Fruit fly (Drosophila melanogaster) whole organism, embryonic: ENCODE data around the gene CCT7.

Source experiments
- Atf6 ChIP-seq: fragments of 200-800 bp; sonication (Bioruptor generic); IDR thresholded peaks from 2 replicates; pipeline ENCODE4 v1.3.6; 2022; ENCODE audit warnings: missing biosample characterization, missing genetic modification characterization
- CG10565 ChIP-seq: fragments of 200-800 bp; sonication (Bioruptor generic); optimal IDR thresholded peaks from 3 replicates; lab custom pipeline; 2016; ENCODE audit warnings: missing biosample characterization, mild to moderate bottlenecking, missing genetic modification characterization
- CG11456 ChIP-seq: fragments of 200-800 bp; sonication (Bioruptor generic); IDR thresholded peaks from 3 replicates; pipeline ENCODE4 v1.3.6; 2022; ENCODE audit warnings: missing biosample characterization, missing genetic modification characterization
- CG11695 ChIP-seq: fragments of 200-800 bp; sonication (Bioruptor generic); IDR thresholded peaks from 3 replicates; pipeline ENCODE4 v1.3.6; 2022; ENCODE audit warnings: missing biosample characterization, missing genetic modification characterization
- CG1233 ChIP-seq: fragments of 200-800 bp; sonication (Bioruptor generic); optimal IDR thresholded peaks from 4 replicates; lab custom pipeline; 2018; ENCODE audit warnings: missing biosample characterization, mild to moderate bottlenecking, missing genetic modification characterization
- CG13894 ChIP-seq: fragments of 200-800 bp; sonication (Bioruptor generic); optimal IDR thresholded peaks from 3 replicates; lab custom pipeline; 2018; ENCODE audit warnings: missing biosample characterization, mild to moderate bottlenecking, missing genetic modification characterization, moderate library complexity
- CG15479 ChIP-seq: fragments of 200-800 bp; sonication (Bioruptor generic); optimal IDR thresholded peaks from 3 replicates; lab custom pipeline; 2019; ENCODE audit warnings: missing biosample characterization, mild to moderate bottlenecking, missing genetic modification characterization, moderate library complexity
- CG16779 ChIP-seq: fragments of 200-800 bp; sonication (Bioruptor generic); IDR thresholded peaks from 2 replicates; pipeline ENCODE4 v1.3.6; 2022; ENCODE audit warnings: missing biosample characterization, missing genetic modification characterization
- CG17802 ChIP-seq: fragments of 200-800 bp; sonication (Bioruptor generic); optimal IDR thresholded peaks from 2 replicates; lab custom pipeline; 2018; ENCODE audit warnings: missing biosample characterization, mild to moderate bottlenecking, missing genetic modification characterization, moderate library complexity
- CG18262 ChIP-seq: fragments of 200-800 bp; optimal IDR thresholded peaks from 3 replicates; lab custom pipeline; 2019; ENCODE audit warnings: missing biosample characterization, mild to moderate bottlenecking, missing genetic modification characterization, moderate library complexity
- CG32772 ChIP-seq: fragments of 200-800 bp; sonication (Bioruptor generic); IDR thresholded peaks from 2 replicates; pipeline ENCODE4 v1.3.6; 2022; ENCODE audit warnings: missing biosample characterization, missing genetic modification characterization
- CG33213 ChIP-seq: fragments of 200-800 bp; sonication (Bioruptor generic); optimal IDR thresholded peaks from 3 replicates; lab custom pipeline; 2016; ENCODE audit warnings: missing biosample characterization, missing genetic modification characterization
- CG4854 ChIP-seq: fragments of 200-800 bp; sonication (Bioruptor generic); optimal IDR thresholded peaks from 2 replicates; lab custom pipeline; 2016; ENCODE audit warnings: missing biosample characterization, missing genetic modification characterization, inconsistent platforms
- CG6272 ChIP-seq: fragments of 200-800 bp; sonication (Bioruptor generic); IDR thresholded peaks from 2 replicates; pipeline ENCODE4 v1.3.6; 2022; ENCODE audit warnings: missing biosample characterization, missing genetic modification characterization
- D ChIP-seq, 2 experiments: fragments of 200-800 bp in 1 of 2; fragments of >200 bp in 1 of 2; sonication (Bioruptor generic) in 1 of 2; optimal IDR thresholded peaks; 2 replicates in 1 of 2; 3 replicates in 1 of 2; lab custom pipeline; 2017; ENCODE audit warnings: mild to moderate bottlenecking in 1 of 2, missing biosample characterization in 1 of 2, missing genetic modification characterization in 1 of 2, missing genetic modification reagents in 1 of 2
- E2f2 ChIP-seq: fragments of 200-800 bp; sonication (Bioruptor generic); IDR thresholded peaks from 2 replicates; pipeline ENCODE4 v1.3.6; 2022; ENCODE audit warnings: missing biosample characterization, missing genetic modification characterization
- Fer1 ChIP-seq: fragments of 200-800 bp; sonication (Bioruptor generic); optimal IDR thresholded peaks from 2 replicates; lab custom pipeline; 2017; ENCODE audit warnings: missing biosample characterization, mild to moderate bottlenecking, missing genetic modification characterization
- HHEX ChIP-seq: fragments of 200-800 bp; sonication (Bioruptor generic); optimal IDR thresholded peaks from 3 replicates; lab custom pipeline; 2017; ENCODE audit warnings: missing biosample characterization, mild to moderate bottlenecking, missing genetic modification characterization, missing genetic modification reagents
- HLHmδ ChIP-seq: fragments of 200-800 bp; sonication (Bioruptor generic); optimal IDR thresholded peaks from 2 replicates; lab custom pipeline; 2018; ENCODE audit warnings: missing biosample characterization, mild to moderate bottlenecking, missing genetic modification characterization, moderate library complexity
- Jarid2 ChIP-seq: fragments of 200-800 bp; sonication (Bioruptor generic); optimal IDR thresholded peaks from 3 replicates; lab custom pipeline; 2017; ENCODE audit warnings: mild to moderate bottlenecking, missing biosample characterization, missing genetic modification reagents, missing genetic modification characterization
- MBD-R2 ChIP-seq: fragments of 200-800 bp; sonication (Bioruptor generic); IDR thresholded peaks from 2 replicates; pipeline ENCODE4 v1.3.6; 2022; ENCODE audit warnings: missing biosample characterization, missing genetic modification characterization
- Med ChIP-seq: fragments of 200-800 bp; sonication (Bioruptor generic); peaks from one replicate; lab custom pipeline; 2016; ENCODE audit warnings: missing biosample characterization, missing genetic modification characterization, mild to moderate bottlenecking, inconsistent platforms, moderate library complexity
- NC2β ChIP-seq: fragments of 200-800 bp; sonication (Bioruptor generic); optimal IDR thresholded peaks from 2 replicates; lab custom pipeline; 2016; ENCODE audit warnings: missing biosample characterization, missing genetic modification characterization
- NK7.1 ChIP-seq: fragments of 200-800 bp; sonication (Bioruptor generic); optimal IDR thresholded peaks from 3 replicates; lab custom pipeline; 2016; ENCODE audit warnings: missing biosample characterization, missing genetic modification characterization
- Opbp ChIP-seq: fragments of 200-800 bp; sonication (Bioruptor generic); IDR thresholded peaks from 3 replicates; pipeline ENCODE4 v1.3.6; 2022; ENCODE audit warnings: missing biosample characterization, missing genetic modification characterization; ENCODE audit not compliant: partially characterized antibody
- Pdp1 ChIP-seq, 2 experiments: fragments of 200-800 bp; sonication (Bioruptor generic); optimal IDR thresholded peaks; 3 replicates each; lab custom pipeline; 2016; ENCODE audit warnings: missing biosample characterization in 2 of 2, missing genetic modification characterization in 2 of 2, mild to moderate bottlenecking in 1 of 2, moderate library complexity in 1 of 2
- bab2 ChIP-seq: fragments of 200-800 bp; sonication (Bioruptor generic); optimal IDR thresholded peaks from 2 replicates; lab custom pipeline; 2016; ENCODE audit warnings: missing biosample characterization, missing genetic modification characterization
- bsh ChIP-seq, 2 experiments: fragments of 200-800 bp; sonication (Bioruptor generic); optimal IDR thresholded peaks; 2 replicates each; lab custom pipeline; 2017 to 2018; ENCODE audit warnings: mild to moderate bottlenecking in 2 of 2, missing biosample characterization in 2 of 2, missing genetic modification characterization in 2 of 2, moderate library complexity in 1 of 2
- crc ChIP-seq: fragments of 200-800 bp; sonication (Bioruptor generic); optimal IDR thresholded peaks from 2 replicates; lab custom pipeline; 2016; ENCODE audit warnings: missing biosample characterization, missing genetic modification characterization
- cwo ChIP-seq: fragments of 200-800 bp; sonication (Bioruptor generic); optimal IDR thresholded peaks from 3 replicates; lab custom pipeline; 2017; ENCODE audit warnings: missing biosample characterization, missing genetic modification characterization, mild to moderate bottlenecking, moderate library complexity, missing genetic modification reagents
- fd64A ChIP-seq: fragments of 200-800 bp; sonication (Bioruptor generic); optimal IDR thresholded peaks from 3 replicates; lab custom pipeline; 2018; ENCODE audit warnings: missing biosample characterization, mild to moderate bottlenecking, missing genetic modification characterization
- grau ChIP-seq: fragments of 200-800 bp; optimal IDR thresholded peaks from 3 replicates; lab custom pipeline; 2019; ENCODE audit warnings: missing biosample characterization, mild to moderate bottlenecking, missing genetic modification characterization, moderate library complexity
- grn ChIP-seq: fragments of 200-800 bp; sonication (Bioruptor generic); optimal IDR thresholded peaks from 3 replicates; lab custom pipeline; 2017; ENCODE audit warnings: missing biosample characterization, missing genetic modification characterization
- gsb ChIP-seq: fragments of 200-800 bp; sonication (Bioruptor generic); IDR thresholded peaks from 2 replicates; pipeline ENCODE4 v1.3.6; 2022; ENCODE audit warnings: missing biosample characterization, missing genetic modification characterization
- gt ChIP-seq: fragments of 200-800 bp; sonication (Bioruptor generic); IDR thresholded peaks from 2 replicates; pipeline ENCODE4 v1.3.6; 2022; ENCODE audit warnings: missing biosample characterization, missing genetic modification characterization
- h ChIP-seq: fragments of >200 bp; optimal IDR thresholded peaks from 2 replicates; lab custom pipeline; 2017
- her ChIP-seq: fragments of 200-800 bp; sonication (Bioruptor generic); optimal IDR thresholded peaks from 2 replicates; lab custom pipeline; 2016; ENCODE audit warnings: missing biosample characterization, missing genetic modification characterization
- insv ChIP-seq, 2 experiments: fragments of 200-800 bp; sonication (Bioruptor generic); optimal IDR thresholded peaks; 3 replicates each; lab custom pipeline; 2016 to 2018; ENCODE audit warnings: missing biosample characterization in 2 of 2, missing genetic modification characterization in 2 of 2
- lmd ChIP-seq: fragments of 200-800 bp; sonication (Bioruptor generic); IDR thresholded peaks from 2 replicates; pipeline ENCODE4 v1.3.6; 2022; ENCODE audit warnings: missing biosample characterization, missing genetic modification characterization
- lola ChIP-seq, 3 experiments: fragments of >200 bp in 2 of 3; fragments of 200-800 bp in 1 of 3; sonication (Bioruptor generic) in 1 of 3; optimal IDR thresholded peaks; 2 replicates each; lab custom pipeline; 2017 to 2019; ENCODE audit warnings: missing biosample characterization in 3 of 3, missing genetic modification characterization in 3 of 3, mild to moderate bottlenecking in 1 of 3, moderate library complexity in 1 of 3
- odd ChIP-seq: fragments of 200-800 bp; sonication (Bioruptor generic); optimal IDR thresholded peaks from 2 replicates; lab custom pipeline; 2017; ENCODE audit warnings: missing biosample characterization, mild to moderate bottlenecking, missing genetic modification characterization
- row ChIP-seq: fragments of 200-800 bp; sonication (Bioruptor generic); IDR thresholded peaks from 3 replicates; pipeline ENCODE4 v1.3.6; 2022; ENCODE audit warnings: missing biosample characterization, missing genetic modification characterization
- stc ChIP-seq: fragments of 200-800 bp; sonication (Bioruptor generic); IDR thresholded peaks from 2 replicates; pipeline ENCODE4 v1.3.6; 2022; ENCODE audit warnings: missing biosample characterization, missing genetic modification characterization
- stwl ChIP-seq: fragments of 200-800 bp; sonication (Bioruptor generic); optimal IDR thresholded peaks from 3 replicates; lab custom pipeline; 2018; ENCODE audit warnings: missing biosample characterization, mild to moderate bottlenecking, missing genetic modification characterization, moderate library complexity
- tll ChIP-seq, 2 experiments: fragments of 200-800 bp in 1 of 2; fragments of >200 bp in 1 of 2; sonication (Bioruptor generic) in 1 of 2; optimal IDR thresholded peaks; 2 replicates each; lab custom pipeline; 2017 to 2019; ENCODE audit warnings: missing biosample characterization in 2 of 2, missing genetic modification characterization in 2 of 2, mild to moderate bottlenecking in 1 of 2, moderate library complexity in 1 of 2
- trem ChIP-seq: fragments of 200-800 bp; optimal IDR thresholded peaks from 3 replicates; lab custom pipeline; 2019; ENCODE audit warnings: missing biosample characterization, mild to moderate bottlenecking, missing genetic modification characterization, moderate library complexity
- vvl ChIP-seq: fragments of 200-800 bp; sonication (Bioruptor generic); IDR thresholded peaks from 2 replicates; pipeline ENCODE4 v1.3.6; 2022; ENCODE audit warnings: missing biosample characterization, missing genetic modification characterization
- wdn ChIP-seq: fragments of 200-800 bp; sonication (Bioruptor generic); IDR thresholded peaks from 2 replicates; pipeline ENCODE4 v1.3.6; 2022; ENCODE audit warnings: missing biosample characterization, missing genetic modification characterization

Gene CCT7

DNA sequence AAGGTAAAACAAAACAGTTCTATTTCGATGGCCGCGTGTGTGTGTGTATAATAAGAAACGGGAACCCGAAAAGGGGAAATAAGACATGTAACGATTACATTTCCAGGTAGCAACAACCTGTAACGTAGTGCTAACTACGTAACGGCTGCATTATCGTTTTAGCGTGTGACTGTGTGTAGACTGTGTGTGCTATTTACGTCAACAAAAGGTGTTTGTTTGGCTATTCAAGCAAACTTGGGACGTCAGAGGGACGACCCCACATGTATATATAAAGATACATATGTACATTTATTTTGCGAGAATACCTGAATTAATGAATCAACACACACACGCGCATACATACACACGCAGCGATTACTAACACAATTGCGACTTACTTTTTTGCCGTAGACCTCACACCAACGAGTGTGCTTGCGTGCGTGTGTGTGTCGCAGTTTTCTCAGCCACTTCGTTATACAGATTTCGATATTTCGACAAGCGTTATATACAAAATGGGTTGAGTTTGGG lies 18.2 kb downstream of the CCT7 start:
- TF ChIP-seq tll (GFP tag; optimal IDR thresholded peaks at IDR 0.05; lab: Kevin White, UChicago) (peak in 1 of 2 experiments; percentile 63), NC2β (GFP tag; lab: Kevin White, UChicago) (no peak), D (optimal IDR thresholded peaks at IDR 0.05; lab: Kevin White, UChicago) (no peak), D (GFP tag; optimal IDR thresholded peaks at IDR 0.05; lab: Kevin White, UChicago) (no peak), Opbp (GFP tag; lab: Robert Waterston, UW) (0 out of 3 replicates have a peak, but pooled peaks have one; percentile 7), CG15479 (GFP tag; lab: Kevin White, UChicago) (peak; percentile 83), CG11456 (GFP tag; lab: Robert Waterston, UW) (peak; percentile 51; the same call in 1 of the 3 replicates), CG10565 (GFP tag; lab: Kevin White, UChicago) (no peak), stc (GFP tag; lab: Robert Waterston, UW) (peak; percentile 53), CG17802 (tag; lab: Kevin White, UChicago) (no peak), HHEX (peak; percentile 14), h (lab: Kevin White, UChicago) (no peak), CG16779 (GFP tag; lab: Robert Waterston, UW) (0 out of 2 replicates have a peak, but pooled peaks have one; percentile 38), MBD-R2 (GFP tag; lab: Robert Waterston, UW) (peak; percentile 13; the same call in 1 of the 2 replicates), CG4854 (GFP tag; lab: Kevin White, UChicago) (no peak), gt (GFP tag; lab: Robert Waterston, UW) (peak; percentile 43; the same call in 1 of the 2 replicates), grau (tag; lab: Kevin White, UChicago) (no peak), CG11695 (GFP tag; lab: Robert Waterston, UW) (peak; percentile 37; the same call in 1 of the 3 replicates), row (GFP tag; lab: Robert Waterston, UW) (peak; percentile 23; the same call in 1 of the 3 replicates), E2f2 (peak; percentile 19; the same call in 1 of the 2 replicates), gsb (GFP tag; lab: Robert Waterston, UW) (peak; percentile 43; the same call in 1 of the 2 replicates), HLHmδ (no peak), CG1233 (peak; percentile 18), Med (GFP tag; lab: Kevin White, UChicago) (peak; percentile 91), insv (GFP tag; optimal IDR thresholded peaks at IDR 0.05; lab: Kevin White, UChicago) (peak in 1 of 2 experiments; percentile 13), NK7.1 (peak; percentile 16), stwl (tag; lab: Kevin White, UChicago) (no peak), vvl (GFP tag; lab: Robert Waterston, UW) (0 out of 2 replicates have a peak, but pooled peaks have one; percentile 45), wdn (GFP tag; lab: Robert Waterston, UW) (peak; percentile 46; the same call in 1 of the 2 replicates), lmd (GFP tag; lab: Robert Waterston, UW) (no peak), bab2 (GFP tag; lab: Kevin White, UChicago) (no peak), bsh (GFP tag; optimal IDR thresholded peaks at IDR 0.05; lab: Kevin White, UChicago) (peak in 1 of 2 experiments; percentile 27), CG33213 (peak; percentile 35), fd64A (GFP tag; lab: Kevin White, UChicago) (peak; percentile 51), CG13894 (tag; lab: Kevin White, UChicago) (peak; percentile 25), grn (GFP tag; lab: Kevin White, UChicago) (no peak), CG6272 (GFP tag; lab: Robert Waterston, UW) (no peak), cwo (GFP tag; lab: Kevin White, UChicago) (peak; percentile 19), lola (GFP tag; optimal IDR thresholded peaks at IDR 0.05; lab: Kevin White, UChicago) (peak in 1 of 3 experiments; percentile 10), odd (GFP tag; lab: Kevin White, UChicago) (no peak), her (peak; percentile 28), Jarid2 (GFP tag; lab: Kevin White, UChicago) (peak; percentile 14), CG32772 (GFP tag; lab: Robert Waterston, UW) (peak; percentile 24; the same call in 1 of the 2 replicates), CG18262 (tag; lab: Kevin White, UChicago) (no peak), trem (no peak), crc (GFP tag; lab: Kevin White, UChicago) (no peak), Fer1 (GFP tag; lab: Kevin White, UChicago) (peak; percentile 55), Atf6 (peak; percentile 69), Pdp1 (GFP tag; optimal IDR thresholded peaks at IDR 0.05; lab: Kevin White, UChicago) (peak in 1 of 2 experiments; percentile 57)
